Fruit fly (Drosophila melanogaster): ENCODE measurements around the gene HDAC3.

dm6 chr3R:5463199-5463949, 11.0 kb downstream of the HDAC3 start:
- TF ChIP-seq Sox15 (GFP tag; optimal IDR thresholded peaks at IDR 0.05) (no peak), Met (GFP tag; optimal IDR thresholded peaks at IDR 0.05) (no peak), Eip93F (GFP tag; optimal IDR thresholded peaks at IDR 0.05) (no peak), CG4318 (GFP tag; optimal IDR thresholded peaks at IDR 0.05) (no peak), CG6276 (GFP tag; optimal IDR thresholded peaks at IDR 0.05) (no peak), vri (GFP tag; optimal IDR thresholded peaks at IDR 0.05) (no peak), OdsH (GFP tag; optimal IDR thresholded peaks at IDR 0.05) (no peak), Hr39 (GFP tag; optimal IDR thresholded peaks at IDR 0.05) (no peak), Lpt (GFP tag; optimal IDR thresholded peaks at IDR 0.05) (no peak), Ets96B (tag; optimal IDR thresholded peaks at IDR 0.05) (no peak), CG8319 (GFP tag; optimal IDR thresholded peaks at IDR 0.05) (no peak), CG6854 (GFP tag; optimal IDR thresholded peaks at IDR 0.05) (peak; percentile 29)
